Fruit fly (Drosophila melanogaster): ENCODE results near the gene Atg17.
A peak's percentile ranks its signal among the peaks of the same experiment; 100 is the strongest.

Gene Atg17

DNA sequence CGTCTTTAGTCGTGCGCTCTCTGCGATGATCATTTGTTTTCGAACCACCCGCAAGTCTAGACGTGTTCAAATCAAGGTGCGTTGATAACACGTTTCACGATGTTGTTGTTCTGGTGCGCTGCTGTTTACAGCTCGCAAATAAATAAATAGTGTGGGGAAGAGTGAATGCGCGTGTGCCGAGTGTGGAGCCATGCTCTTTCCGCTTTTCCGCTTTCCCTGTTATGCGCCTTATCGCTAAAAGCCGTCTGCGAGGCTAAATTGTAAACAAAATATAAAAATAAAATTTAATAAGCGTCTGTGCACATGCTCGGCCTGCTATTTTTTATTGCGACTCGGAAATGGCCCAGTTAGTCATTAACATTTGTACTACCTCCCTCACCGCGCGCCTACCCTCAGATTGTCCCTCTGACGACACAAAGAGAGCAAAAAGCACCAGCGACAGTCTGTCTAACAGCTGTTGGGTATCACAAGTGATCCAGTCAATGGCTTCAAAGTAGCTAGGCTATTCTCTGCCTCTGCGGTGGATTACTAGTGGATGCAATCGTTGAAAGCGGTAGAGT, 3.2 kb downstream of the Atg17 start (continued):
- TF ChIP-seq Lpt (GFP tag; optimal IDR thresholded peaks at IDR 0.05) (no peak), ara (GFP tag; IDR thresholded peaks at IDR 0.05) (peak; percentile 66), wdn (GFP tag; IDR thresholded peaks at IDR 0.05) (0 out of 2 replicates have a peak, but pooled peaks have one; percentile 24), CG10979 (tag; optimal IDR thresholded peaks at IDR 0.05) (peak; percentile 42), Ets97D (GFP tag; optimal IDR thresholded peaks at IDR 0.05) (peak; percentile 26), Fer2 (tag; optimal IDR thresholded peaks at IDR 0.05) (peak; percentile 56), CHES-1-like (GFP tag; optimal IDR thresholded peaks at IDR 0.05) (peak; percentile 57), Gug (GFP tag; IDR thresholded peaks at IDR 0.05) (no peak), salm (tag; optimal IDR thresholded peaks at IDR 0.05) (peak; percentile 89), CG18011 (GFP tag; optimal IDR thresholded peaks at IDR 0.05) (peak; percentile 63), CG1602 (GFP tag; optimal IDR thresholded peaks at IDR 0.05) (peak; percentile 27), Ssrp (tag; optimal IDR thresholded peaks at IDR 0.05) (no peak), amos (GFP tag; IDR thresholded peaks at IDR 0.05; ENCODE audit: partially characterized antibody) (no peak; the same call in 1 of the 2 replicates), Gsc (GFP tag; IDR thresholded peaks at IDR 0.05) (no peak), CG4854 (GFP tag; optimal IDR thresholded peaks at IDR 0.05) (peak; percentile 44), CG3407 (GFP tag; optimal IDR thresholded peaks at IDR 0.05) (peak; percentile 91), CG12299 (tag; optimal IDR thresholded peaks at IDR 0.05) (peak; percentile 91), CG12071 (GFP tag; optimal IDR thresholded peaks at IDR 0.05) (peak; percentile 94), CG15514 (GFP tag; optimal IDR thresholded peaks at IDR 0.05) (peak; percentile 72), row (GFP tag; IDR thresholded peaks at IDR 0.05) (no peak), otp (GFP tag; IDR thresholded peaks at IDR 0.05) (peak; percentile 69; the same call in 1 of the 3 replicates), ssp (GFP tag; IDR thresholded peaks at IDR 0.05) (no peak), crol (GFP tag; IDR thresholded peaks at IDR 0.05) (peak; percentile 86), zf30C (GFP tag; optimal IDR thresholded peaks at IDR 0.05) (peak; percentile 37), sqz (GFP tag; optimal IDR thresholded peaks at IDR 0.05) (no peak), gro (GFP tag; optimal IDR thresholded peaks at IDR 0.05) (peak; percentile 79), PHDP (tag; optimal IDR thresholded peaks at IDR 0.05) (peak; percentile 83), CG31441 (GFP tag; IDR thresholded peaks at IDR 0.05) (peak; percentile 64; the same call in 1 of the 2 replicates), NfI (GFP tag; optimal IDR thresholded peaks at IDR 0.05) (peak; percentile 68), CG4282 (GFP tag; optimal IDR thresholded peaks at IDR 0.05) (no peak), CG7839 (tag; optimal IDR thresholded peaks at IDR 0.05) (no peak), CG7963 (GFP tag; IDR thresholded peaks at IDR 0.05; ENCODE audit: partially characterized antibody) (no peak), maf-S (GFP tag; optimal IDR thresholded peaks at IDR 0.05) (peak; percentile 56), Doc2 (GFP tag; IDR thresholded peaks at IDR 0.05) (no peak), CG15073 (GFP tag; optimal IDR thresholded peaks at IDR 0.05) (no peak), al (GFP tag; IDR thresholded peaks at IDR 0.05) (no peak), tup (GFP tag; optimal IDR thresholded peaks at IDR 0.05) (peak; percentile 48), inv (GFP tag; IDR thresholded peaks at IDR 0.05; ENCODE audit: partially characterized antibody) (no peak), hbn (GFP tag; IDR thresholded peaks at IDR 0.05; ENCODE audit: partially characterized antibody) (no peak), NC2β (GFP tag; optimal IDR thresholded peaks at IDR 0.05) (peak; percentile 76), disco-r (GFP tag; optimal IDR thresholded peaks at IDR 0.05) (peak; percentile 25), Chrac-16 (GFP tag; optimal IDR thresholded peaks at IDR 0.05) (no peak), dpn (GFP tag; optimal IDR thresholded peaks at IDR 0.05) (peak; percentile 40 to 41), sens (GFP tag) (peak; percentile 95), CG11695 (GFP tag; IDR thresholded peaks at IDR 0.05) (peak; percentile 68), CG6654 (GFP tag; optimal IDR thresholded peaks at IDR 0.05) (peak; percentile 25), bigmax (GFP tag; optimal IDR thresholded peaks at IDR 0.05) (peak; percentile 70), ato (GFP tag; IDR thresholded peaks at IDR 0.05; ENCODE audit: partially characterized antibody) (no peak), CG5180 (GFP tag; optimal IDR thresholded peaks at IDR 0.05) (peak; percentile 83), CG12219 (GFP tag; optimal IDR thresholded peaks at IDR 0.05) (peak; percentile 77)
